Worm (Caenorhabditis elegans) whole organism, early embryonic: ENCODE measurements around the gene B0252.3.

Experiments
- ama-1 ChIP-seq: fragments of 150-350 bp; optimal IDR thresholded peaks from 2 replicates; lab custom pipeline; 2014
- ceh-36 ChIP-seq: sonication (generic microtip); optimal IDR thresholded peaks from 2 replicates; lab custom pipeline; 2016; ENCODE audit warnings: missing genetic modification characterization, inconsistent platforms, missing compliant biosample characterization
- flt-1 ChIP-seq: fragments of 200-800 bp; sonication (Bioruptor generic); IDR thresholded peaks from 2 replicates; pipeline ENCODE4 v1.3.6; 2022; ENCODE audit warnings: missing genetic modification characterization, missing compliant biosample characterization
- pes-1 ChIP-seq: fragments of 200-800 bp; sonication (Bioruptor generic); IDR thresholded peaks from 2 replicates; pipeline ENCODE4 v1.3.6; 2022; ENCODE audit warnings: missing genetic modification reagents, missing genetic modification characterization, missing compliant biosample characterization
- scrt-1 ChIP-seq: fragments of 200-800 bp; sonication (Bioruptor generic); IDR thresholded peaks from 2 replicates; pipeline ENCODE4 v1.3.6; 2022; ENCODE audit warnings: missing genetic modification characterization, missing compliant biosample characterization
- sea-1 ChIP-seq: fragments of 200-800 bp; sonication (Bioruptor generic); conservative IDR thresholded peaks from 2 replicates; pipeline ENCODE4 v1.3.6; 2022; ENCODE audit warnings: missing genetic modification characterization, missing compliant biosample characterization
- tbx-11 ChIP-seq: fragments of 200-800 bp; sonication (Bioruptor generic); IDR thresholded peaks from 2 replicates; pipeline ENCODE4 v1.3.6; 2022; ENCODE audit warnings: missing genetic modification characterization, missing compliant biosample characterization
- tbx-37 ChIP-seq: fragments of 200-800 bp; sonication (Bioruptor generic); conservative IDR thresholded peaks from 2 replicates; pipeline ENCODE4 v1.3.6; 2022; ENCODE audit warnings: missing genetic modification reagents, missing genetic modification characterization, missing compliant biosample characterization

- TF ChIP-seq ama-1 (lab: Kevin White, UChicago) (no peak), tbx-37 (GFP tag; lab: Robert Waterston, UW) (no peak), pes-1 (GFP tag; lab: Robert Waterston, UW) (no peak), flt-1 (GFP tag; lab: Robert Waterston, UW) (no peak), sea-1 (no peak), ceh-36 (tag; lab: Kevin White, UChicago) (no peak), tbx-11 (GFP tag; lab: Robert Waterston, UW) (no peak), scrt-1 (no peak)
Measured at ce11 chrII:6888661-6889579, 18.6 kb downstream of the B0252.3 start.
